Worm (Caenorhabditis elegans) whole organism, late embryonic: ENCODE data around the gene daf-6.

Experiments
- K02D7.2 ChIP-seq: sonication (generic microtip); optimal IDR thresholded peaks from 2 replicates; lab custom pipeline; 2017; ENCODE audit warnings: mild to moderate bottlenecking, missing genetic modification characterization, missing compliant biosample characterization
- ama-1 ChIP-seq: fragments of 150-350 bp; optimal IDR thresholded peaks from 2 replicates; lab custom pipeline; 2014
- ceh-45 ChIP-seq: fragments of 200-800 bp; sonication (Bioruptor generic); IDR thresholded peaks from 2 replicates; pipeline ENCODE4 v1.3.6; 2022; ENCODE audit warnings: missing genetic modification reagents, missing genetic modification characterization, missing compliant biosample characterization
- dmd-4 ChIP-seq: sonication (generic microtip); optimal IDR thresholded peaks from 2 replicates; lab custom pipeline; 2016; ENCODE audit warnings: borderline replicate concordance, missing genetic modification characterization, missing compliant biosample characterization
- elt-4 ChIP-seq: sonication (generic microtip); optimal IDR thresholded peaks from 2 replicates; lab custom pipeline; 2016; ENCODE audit warnings: missing genetic modification characterization, missing compliant biosample characterization
- hlh-30 ChIP-seq: sonication (generic microtip); optimal IDR thresholded peaks from 2 replicates; lab custom pipeline; 2017; ENCODE audit warnings: antibody characterized with exemption, missing genetic modification characterization, missing compliant biosample characterization; ENCODE audit not compliant: insufficient read depth
- madf-2 ChIP-seq: sonication (generic microtip); optimal IDR thresholded peaks from 2 replicates; lab custom pipeline; 2017; ENCODE audit warnings: missing genetic modification characterization, missing compliant biosample characterization
- nfya-1 ChIP-seq: sonication (generic microtip); optimal IDR thresholded peaks from 2 replicates; lab custom pipeline; 2017; ENCODE audit warnings: missing genetic modification characterization, mild to moderate bottlenecking, missing compliant biosample characterization, antibody characterized with exemption, moderate library complexity
- pax-1 ChIP-seq: fragments of 150-350 bp; optimal IDR thresholded peaks from 2 replicates; lab custom pipeline; 2014; ENCODE audit warnings: missing biosample characterization, missing genetic modification characterization
- pha-4 ChIP-seq: fragments of 150-350 bp; optimal IDR thresholded peaks from 2 replicates; lab custom pipeline; 2018; ENCODE audit warnings: missing biosample characterization, missing genetic modification reagents, missing genetic modification characterization
- tbx-2 ChIP-seq: sonication (generic microtip); optimal IDR thresholded peaks from 2 replicates; lab custom pipeline; 2016; ENCODE audit warnings: missing genetic modification characterization, missing compliant biosample characterization

- TF ChIP-seq madf-2 (tag; lab: Kevin White, UChicago) (no peak), ceh-45 (GFP tag; lab: Robert Waterston, UW) (no peak), elt-4 (tag; lab: Kevin White, UChicago) (no peak), ama-1 (lab: Kevin White, UChicago) (no peak), tbx-2 (no peak), pha-4 (tag; lab: Kevin White, UChicago) (no peak), hlh-30 (tag; lab: Kevin White, UChicago) (no peak), nfya-1 (tag; lab: Kevin White, UChicago) (no peak), K02D7.2 (no peak), dmd-4 (tag; lab: Kevin White, UChicago) (no peak), pax-1 (tag; lab: Kevin White, UChicago) (no peak)
Observed at ce11 chrX:14865744-14866143, 22.5 kb upstream of the daf-6 start, which contains the start of gene C27C12.3.
